Worm (Caenorhabditis elegans) whole organism, L4 larva: ENCODE measurements around the gene W04B5.3.

Source experiments
- D1046.2 ChIP-seq: fragments of 200-800 bp; sonication (Bioruptor generic); IDR thresholded peaks from 2 replicates; pipeline ENCODE4 v1.3.6; 2022; ENCODE audit warnings: missing genetic modification characterization, missing compliant biosample characterization
- F10B5.3 ChIP-seq: sonication (generic microtip); optimal IDR thresholded peaks from 2 replicates; lab custom pipeline; 2016; ENCODE audit warnings: mild to moderate bottlenecking, missing genetic modification characterization, missing compliant biosample characterization
- F26F4.8 ChIP-seq: fragments of 200-800 bp; sonication (Bioruptor generic); conservative IDR thresholded peaks from 2 replicates; pipeline ENCODE4 v1.3.6; 2022; ENCODE audit warnings: missing genetic modification characterization, missing compliant biosample characterization
- F49E8.2 ChIP-seq: sonication (generic microtip); optimal IDR thresholded peaks from 2 replicates; lab custom pipeline; 2016; ENCODE audit warnings: missing compliant biosample characterization, mild to moderate bottlenecking, missing genetic modification characterization, borderline replicate concordance
- T26A8.4 ChIP-seq: fragments of 200-800 bp; sonication (Bioruptor generic); IDR thresholded peaks from 2 replicates; pipeline ENCODE4 v1.3.6; 2022; ENCODE audit warnings: missing genetic modification characterization, missing compliant biosample characterization
- Y105C5A.15 ChIP-seq: fragments of 200-800 bp; sonication (Bioruptor generic); IDR thresholded peaks from 2 replicates; pipeline ENCODE4 v1.3.6; 2022; ENCODE audit warnings: missing genetic modification characterization, missing compliant biosample characterization
- Y48G9A.11 ChIP-seq: fragments of 200-800 bp; sonication (Bioruptor generic); IDR thresholded peaks from 2 replicates; pipeline ENCODE4 v1.3.6; 2022; ENCODE audit warnings: missing genetic modification reagents, missing genetic modification characterization, missing compliant biosample characterization
- ZK546.5 ChIP-seq, 2 experiments: sonication (generic microtip); optimal IDR thresholded peaks; 2 replicates each; lab custom pipeline; 2017; ENCODE audit warnings: missing biosample characterization in 2 of 2, missing genetic modification characterization in 2 of 2
- aha-1 ChIP-seq: fragments of 150-350 bp; peaks from one replicate; lab custom pipeline; 2014; ENCODE audit warnings: missing biosample characterization, missing genetic modification characterization
- ama-1 ChIP-seq: fragments of 150-350 bp; optimal IDR thresholded peaks from 2 replicates; lab custom pipeline; 2014; ENCODE audit warnings: inconsistent platforms, mixed read lengths
- ceh-28 ChIP-seq: fragments of 150-350 bp; optimal IDR thresholded peaks from 2 replicates; lab custom pipeline; 2014; ENCODE audit warnings: missing biosample characterization, missing genetic modification reagents, missing genetic modification characterization
- dmd-9 ChIP-seq: fragments of 200-800 bp; sonication (Bioruptor generic); IDR thresholded peaks from 2 replicates; pipeline ENCODE4 v1.3.6; 2022; ENCODE audit warnings: missing genetic modification reagents, missing genetic modification characterization, missing compliant biosample characterization
- dve-1 ChIP-seq: sonication (generic microtip); optimal IDR thresholded peaks from 2 replicates; lab custom pipeline; 2017; ENCODE audit warnings: antibody characterized with exemption, mild to moderate bottlenecking, missing genetic modification characterization, missing compliant biosample characterization; ENCODE audit not compliant: insufficient read depth
- egl-27 ChIP-seq: sonication (generic microtip); optimal IDR thresholded peaks from 3 replicates; lab custom pipeline; 2017; ENCODE audit warnings: missing biosample characterization, missing genetic modification reagents, missing genetic modification characterization
- fkh-10 ChIP-seq: fragments of 150-350 bp; optimal IDR thresholded peaks from 2 replicates; lab custom pipeline; 2014; ENCODE audit warnings: missing biosample characterization, missing genetic modification reagents, missing genetic modification characterization
- hif-1 ChIP-seq, 2 experiments: sonication (generic microtip); optimal IDR thresholded peaks; 2 replicates each; lab custom pipeline; 2016 to 2017; ENCODE audit warnings: missing compliant biosample characterization in 2 of 2, missing genetic modification characterization in 2 of 2, missing genetic modification reagents in 2 of 2, missing genotype in 2 of 2, mild to moderate bottlenecking in 1 of 2
- jun-1 ChIP-seq: fragments of 150-350 bp; optimal IDR thresholded peaks from 2 replicates; lab custom pipeline; 2014; ENCODE audit warnings: missing biosample characterization, missing genetic modification reagents, missing genetic modification characterization
- lin-1 ChIP-seq: fragments of 200-800 bp; sonication (Bioruptor generic); IDR thresholded peaks from 2 replicates; pipeline ENCODE4 v1.3.6; 2022; ENCODE audit warnings: missing genetic modification reagents, missing genetic modification characterization, missing compliant biosample characterization
- mxl-3 ChIP-seq: fragments of 200-800 bp; sonication (Bioruptor generic); optimal IDR thresholded peaks from 2 replicates; lab custom pipeline; 2018; ENCODE audit warnings: mild to moderate bottlenecking, missing genetic modification characterization, missing compliant biosample characterization
- nhr-102 ChIP-seq: sonication (generic microtip); optimal IDR thresholded peaks from 2 replicates; lab custom pipeline; 2016; ENCODE audit warnings: mild to moderate bottlenecking, missing genetic modification characterization, moderate library complexity, missing compliant biosample characterization
- nhr-11 ChIP-seq: fragments of 150-350 bp; optimal IDR thresholded peaks from 2 replicates; lab custom pipeline; 2014; ENCODE audit warnings: missing biosample characterization, missing genetic modification characterization
- nhr-111 ChIP-seq: fragments of 200-800 bp; sonication (Bioruptor generic); optimal IDR thresholded peaks from 2 replicates; lab custom pipeline; 2018; ENCODE audit warnings: mild to moderate bottlenecking, missing genetic modification characterization, missing compliant biosample characterization
- nhr-28 ChIP-seq: fragments of 150-350 bp; optimal IDR thresholded peaks from 2 replicates; lab custom pipeline; 2014; ENCODE audit warnings: missing biosample characterization, missing genetic modification characterization
- nhr-41 ChIP-seq: fragments of 200-800 bp; sonication (Bioruptor generic); IDR thresholded peaks from 2 replicates; pipeline ENCODE4 v1.3.6; 2022; ENCODE audit warnings: missing genetic modification reagents, missing genetic modification characterization, missing compliant biosample characterization
- nhr-76 ChIP-seq: fragments of 150-350 bp; optimal IDR thresholded peaks from 2 replicates; lab custom pipeline; 2014; ENCODE audit warnings: missing biosample characterization, missing genetic modification characterization
- nhr-77 ChIP-seq: fragments of 150-350 bp; optimal IDR thresholded peaks from 2 replicates; lab custom pipeline; 2014; ENCODE audit warnings: missing biosample characterization, missing genetic modification characterization
- pha-4 ChIP-seq, 2 experiments: fragments of 150-350 bp in 1 of 2; fragments of 200-800 bp in 1 of 2; sonication (Bioruptor generic) in 1 of 2; IDR thresholded peaks in 1 of 2; optimal IDR thresholded peaks in 1 of 2; 2 replicates each; pipeline versions ENCODE4 v1.3.6 to Lab custom; 2014 to 2022; ENCODE audit warnings: missing genetic modification characterization in 2 of 2, missing genetic modification reagents in 2 of 2, missing biosample characterization in 1 of 2, missing compliant biosample characterization in 1 of 2
- php-3 ChIP-seq: fragments of 200-800 bp; sonication (Bioruptor generic); IDR thresholded peaks from 2 replicates; pipeline ENCODE4 v1.3.6; 2022; ENCODE audit warnings: missing genetic modification reagents, missing genetic modification characterization, missing compliant biosample characterization
- saeg-2 ChIP-seq: fragments of 200-800 bp; sonication (Bioruptor generic); IDR thresholded peaks from 2 replicates; pipeline ENCODE4 v1.3.6; 2022; ENCODE audit warnings: missing genetic modification reagents, missing genetic modification characterization, missing compliant biosample characterization
- set-16 ChIP-seq: fragments of 200-800 bp; sonication (Bioruptor generic); IDR thresholded peaks from 2 replicates; pipeline ENCODE4 v1.3.6; 2022; ENCODE audit warnings: missing genetic modification reagents, missing genetic modification characterization, missing compliant biosample characterization
- unc-39 ChIP-seq: sonication (generic microtip); optimal IDR thresholded peaks from 2 replicates; lab custom pipeline; 2017; ENCODE audit warnings: missing biosample characterization, missing genetic modification characterization
- unc-62 ChIP-seq, 3 experiments: fragments of 150-350 bp in 1 of 3; sonication (generic microtip); optimal IDR thresholded peaks in 2 of 3; peaks in 1 of 3; 1 replicate in 1 of 3; 2 replicates in 2 of 3; lab custom pipeline; 2014 to 2017; ENCODE audit warnings: missing biosample characterization in 3 of 3, missing genetic modification characterization in 3 of 3, missing genetic modification reagents in 3 of 3, missing genotype in 1 of 3
- zip-11 ChIP-seq: fragments of 200-800 bp; sonication (Bioruptor generic); IDR thresholded peaks from 2 replicates; pipeline ENCODE4 v1.3.6; 2022; ENCODE audit warnings: missing genetic modification characterization, missing compliant biosample characterization
- zip-2 ChIP-seq: fragments of 150-350 bp; optimal IDR thresholded peaks from 2 replicates; lab custom pipeline; 2014; ENCODE audit warnings: missing biosample characterization, missing genetic modification characterization
- ztf-11 ChIP-seq: fragments of 150-350 bp; optimal IDR thresholded peaks from 2 replicates; lab custom pipeline; 2014; ENCODE audit warnings: missing biosample characterization, missing genetic modification characterization

Gene W04B5.3

DNA sequence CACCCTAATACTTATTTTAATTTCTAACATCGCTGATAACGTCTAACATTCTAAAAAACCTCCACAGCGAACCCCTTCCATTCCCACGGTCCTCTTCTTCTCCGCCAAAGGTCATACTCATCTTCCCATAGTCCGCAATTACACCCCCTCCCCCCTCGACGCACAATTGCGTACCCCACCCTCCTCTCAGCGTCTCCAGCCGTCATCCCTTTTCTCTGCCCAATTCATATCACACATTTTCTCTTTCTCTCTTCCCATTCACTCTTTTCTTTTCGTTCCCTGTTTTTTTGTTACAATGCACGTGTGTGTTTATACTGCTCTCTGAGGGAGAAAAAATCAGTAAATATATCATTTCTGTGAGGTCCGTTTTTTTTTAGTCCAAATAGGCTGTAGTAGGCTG is 53.5 kb downstream of the W04B5.3 start (continued):
- TF ChIP-seq nhr-102 (no peak), F49E8.2 (no peak), nhr-28 (tag; lab: Kevin White, UChicago) (peak; percentile 70), nhr-41 (GFP tag; lab: Robert Waterston, UW) (no peak), pha-4 (GFP tag; IDR thresholded peaks at IDR 0.05; lab: Robert Waterston, UW) (no peak; the same call in 1 of the 2 replicates), pha-4 (tag; optimal IDR thresholded peaks at IDR 0.05; lab: Kevin White, UChicago) (peak; percentile 72), set-16 (peak; percentile 38; the same call in 1 of the 2 replicates), lin-1 (no peak), unc-39 (tag; lab: Kevin White, UChicago) (no peak), nhr-77 (tag; lab: Kevin White, UChicago) (no peak), F10B5.3 (tag; lab: Kevin White, UChicago) (no peak), T26A8.4 (GFP tag; lab: Robert Waterston, UW) (0 out of 2 replicates have a peak, but pooled peaks have one; percentile 32), ama-1 (lab: Kevin White, UChicago) (no peak), zip-2 (tag; lab: Kevin White, UChicago) (no peak), hif-1 (tag; optimal IDR thresholded peaks at IDR 0.05; lab: Kevin White, UChicago) (peak in 1 of 2 experiments; percentile 80), Y48G9A.11 (no peak), saeg-2 (GFP tag; lab: Robert Waterston, UW) (no peak), D1046.2 (no peak), zip-11 (GFP tag; lab: Robert Waterston, UW) (no peak), ZK546.5 (tag; optimal IDR thresholded peaks at IDR 0.05; lab: Kevin White, UChicago) (no peak), mxl-3 (GFP tag; lab: Kevin White, UChicago) (peak; percentile 87), F26F4.8 (GFP tag; lab: Robert Waterston, UW) (no peak), nhr-111 (GFP tag; lab: Kevin White, UChicago) (no peak), egl-27 (tag; lab: Kevin White, UChicago) (no peak), ztf-11 (no peak), Y105C5A.15 (no peak), aha-1 (tag; lab: Kevin White, UChicago) (peak; percentile 26), unc-62 (GFP tag; optimal IDR thresholded peaks at IDR 0.05 in 1 of 2; lab: Kevin White, UChicago) (no peak), unc-62 (tag; optimal IDR thresholded peaks at IDR 0.05; lab: Kevin White, UChicago) (no peak), nhr-76 (tag; lab: Kevin White, UChicago) (no peak), nhr-11 (tag; lab: Kevin White, UChicago) (no peak), php-3 (GFP tag; lab: Robert Waterston, UW) (no peak), dve-1 (peak; percentile 53), fkh-10 (GFP tag; lab: Kevin White, UChicago) (no peak), ceh-28 (tag; lab: Kevin White, UChicago) (no peak), dmd-9 (no peak), jun-1 (tag; lab: Kevin White, UChicago) (no peak)
- TF ChIP-seq, all 104 proteins: peak for 26
